Fruit fly (Drosophila melanogaster) whole organism, embryonic: ENCODE measurements around the gene CheA7a.

ENCODE experiments used
- Abd-B ChIP-seq: fragments of 200-800 bp; sonication (Bioruptor generic); optimal IDR thresholded peaks from 2 replicates; lab custom pipeline; 2018; ENCODE audit warnings: missing biosample characterization, mild to moderate bottlenecking, missing genetic modification characterization, moderate library complexity
- Adf1 ChIP-seq: fragments of 200-800 bp; sonication (Bioruptor generic); IDR thresholded peaks from 2 replicates; pipeline ENCODE4 v1.3.6; 2022; ENCODE audit warnings: missing biosample characterization, missing genetic modification characterization
- Atf6 ChIP-seq: fragments of 200-800 bp; sonication (Bioruptor generic); IDR thresholded peaks from 2 replicates; pipeline ENCODE4 v1.3.6; 2022; ENCODE audit warnings: missing biosample characterization, missing genetic modification characterization
- CG10543 ChIP-seq: fragments of 200-800 bp; sonication (Bioruptor generic); optimal IDR thresholded peaks from 3 replicates; lab custom pipeline; 2017; ENCODE audit warnings: missing biosample characterization, mild to moderate bottlenecking, missing genetic modification characterization, moderate library complexity
- CG11560 ChIP-seq: fragments of 200-800 bp; sonication (Bioruptor generic); IDR thresholded peaks from 3 replicates; pipeline ENCODE4 v1.3.6; 2022; ENCODE audit warnings: missing biosample characterization, missing genetic modification characterization
- CG12391 ChIP-seq: fragments of 200-800 bp; sonication (Bioruptor generic); optimal IDR thresholded peaks from 3 replicates; lab custom pipeline; 2018; ENCODE audit warnings: missing biosample characterization, mild to moderate bottlenecking, missing genetic modification characterization, moderate library complexity
- CG1603 ChIP-seq: fragments of 200-800 bp; sonication (Bioruptor generic); optimal IDR thresholded peaks from 2 replicates; lab custom pipeline; 2019; ENCODE audit warnings: missing biosample characterization, mild to moderate bottlenecking, missing genetic modification characterization, moderate library complexity
- CG31441 ChIP-seq: fragments of 200-800 bp; sonication (Bioruptor generic); IDR thresholded peaks from 2 replicates; pipeline ENCODE4 v1.3.6; 2022; ENCODE audit warnings: missing biosample characterization, missing genetic modification characterization
- CG34422 ChIP-seq: fragments of 200-800 bp; sonication (Bioruptor generic); IDR thresholded peaks from 3 replicates; pipeline ENCODE4 v1.3.6; 2022; ENCODE audit warnings: missing biosample characterization, missing genetic modification characterization
- CG4360 ChIP-seq: fragments of 200-800 bp; sonication (Bioruptor generic); IDR thresholded peaks from 2 replicates; pipeline ENCODE4 v1.3.6; 2022; ENCODE audit warnings: missing biosample characterization, missing genetic modification characterization
- CG4424 ChIP-seq: fragments of 200-800 bp; sonication (Bioruptor generic); optimal IDR thresholded peaks from 3 replicates; lab custom pipeline; 2016; ENCODE audit warnings: missing biosample characterization, missing genetic modification characterization
- CG6689 ChIP-seq: fragments of 200-800 bp; sonication (Bioruptor generic); IDR thresholded peaks from 2 replicates; pipeline ENCODE4 v1.3.6; 2022; ENCODE audit warnings: missing biosample characterization, missing genetic modification characterization
- CG6854 ChIP-seq: fragments of 200-800 bp; sonication (Bioruptor generic); optimal IDR thresholded peaks from 3 replicates; lab custom pipeline; 2017; ENCODE audit warnings: missing biosample characterization, mild to moderate bottlenecking, missing genetic modification characterization
- CG8388 ChIP-seq: fragments of 200-800 bp; sonication (Bioruptor generic); optimal IDR thresholded peaks from 2 replicates; lab custom pipeline; 2019; ENCODE audit warnings: missing biosample characterization, mild to moderate bottlenecking, missing genetic modification characterization, moderate library complexity
- CG9932 ChIP-seq: fragments of 200-800 bp; sonication (Bioruptor generic); IDR thresholded peaks from 2 replicates; pipeline ENCODE4 v1.3.6; 2022; ENCODE audit warnings: missing biosample characterization, missing genetic modification characterization
- Dad ChIP-seq: fragments of 200-800 bp; sonication (Bioruptor generic); optimal IDR thresholded peaks from 3 replicates; lab custom pipeline; 2016; ENCODE audit warnings: missing biosample characterization, missing genetic modification characterization
- Dip3 ChIP-seq: fragments of 200-800 bp; sonication (Bioruptor generic); optimal IDR thresholded peaks from 3 replicates; lab custom pipeline; 2016; ENCODE audit warnings: missing biosample characterization, missing genetic modification characterization
- Ets65A ChIP-seq: fragments of 200-800 bp; sonication (Bioruptor generic); peaks from one replicate; lab custom pipeline; 2016; ENCODE audit warnings: missing biosample characterization, missing genetic modification characterization
- Hr78 ChIP-seq, 2 experiments: fragments of 200-800 bp in 1 of 2; fragments of >200 bp in 1 of 2; sonication (Bioruptor generic) in 1 of 2; optimal IDR thresholded peaks; 2 replicates each; lab custom pipeline; 2017 to 2019; ENCODE audit warnings: missing biosample characterization in 2 of 2, missing genetic modification characterization in 2 of 2, mild to moderate bottlenecking in 1 of 2, moderate library complexity in 1 of 2
- Mad ChIP-seq: fragments of 200-800 bp; sonication (Bioruptor generic); optimal IDR thresholded peaks from 2 replicates; lab custom pipeline; 2016; ENCODE audit warnings: missing biosample characterization, missing genetic modification characterization
- NC2β ChIP-seq: fragments of 200-800 bp; sonication (Bioruptor generic); optimal IDR thresholded peaks from 2 replicates; lab custom pipeline; 2016; ENCODE audit warnings: missing biosample characterization, missing genetic modification characterization
- Nf-YA ChIP-seq: fragments of 200-800 bp; sonication (Bioruptor generic); IDR thresholded peaks from 2 replicates; pipeline ENCODE4 v1.3.6; 2022; ENCODE audit warnings: missing biosample characterization, missing genetic modification characterization
- Oli ChIP-seq: fragments of 200-800 bp; sonication (Bioruptor generic); optimal IDR thresholded peaks from 2 replicates; lab custom pipeline; 2018; ENCODE audit warnings: missing biosample characterization, mild to moderate bottlenecking, missing genetic modification characterization, moderate library complexity
- Opbp ChIP-seq: fragments of 200-800 bp; sonication (Bioruptor generic); IDR thresholded peaks from 3 replicates; pipeline ENCODE4 v1.3.6; 2022; ENCODE audit warnings: missing biosample characterization, missing genetic modification characterization; ENCODE audit not compliant: partially characterized antibody
- Sox102F ChIP-seq: fragments of 200-800 bp; sonication (Bioruptor generic); optimal IDR thresholded peaks from 2 replicates; lab custom pipeline; 2018; ENCODE audit warnings: missing biosample characterization, mild to moderate bottlenecking, missing genetic modification characterization, moderate library complexity
- Xbp1 ChIP-seq: fragments of 200-800 bp; sonication (Bioruptor generic); optimal IDR thresholded peaks from 3 replicates; lab custom pipeline; 2016; ENCODE audit warnings: missing biosample characterization, mild to moderate bottlenecking, missing genetic modification characterization
- Xrp1 ChIP-seq: fragments of 200-800 bp; sonication (Bioruptor generic); IDR thresholded peaks from 2 replicates; pipeline ENCODE4 v1.3.6; 2022; ENCODE audit warnings: missing biosample characterization, missing genetic modification characterization
- al ChIP-seq: fragments of 200-800 bp; sonication (Bioruptor generic); IDR thresholded peaks from 2 replicates; pipeline ENCODE4 v1.3.6; 2022; ENCODE audit warnings: missing biosample characterization, missing genetic modification characterization
- aop ChIP-seq: fragments of 200-800 bp; sonication (Bioruptor generic); IDR thresholded peaks from 2 replicates; pipeline ENCODE4 v1.3.6; 2022; ENCODE audit warnings: missing biosample characterization, missing genetic modification characterization
- az2 ChIP-seq: fragments of 200-800 bp; sonication (Bioruptor generic); optimal IDR thresholded peaks from 3 replicates; lab custom pipeline; 2016; ENCODE audit warnings: missing biosample characterization, missing genetic modification characterization
- bsh ChIP-seq, 2 experiments: fragments of 200-800 bp; sonication (Bioruptor generic); optimal IDR thresholded peaks; 2 replicates each; lab custom pipeline; 2017 to 2018; ENCODE audit warnings: mild to moderate bottlenecking in 2 of 2, missing biosample characterization in 2 of 2, missing genetic modification characterization in 2 of 2, moderate library complexity in 1 of 2
- caup ChIP-seq: fragments of 200-800 bp; sonication (Bioruptor generic); optimal IDR thresholded peaks from 3 replicates; lab custom pipeline; 2017; ENCODE audit warnings: missing biosample characterization, mild to moderate bottlenecking, missing genetic modification characterization, moderate library complexity; ENCODE audit not compliant: severe bottlenecking
- chm ChIP-seq: fragments of 200-800 bp; sonication (Bioruptor generic); IDR thresholded peaks from 2 replicates; pipeline ENCODE4 v1.3.6; 2022; ENCODE audit warnings: missing biosample characterization, missing genetic modification characterization
- crp ChIP-seq, 2 experiments: fragments of 200-800 bp; sonication (Bioruptor generic); optimal IDR thresholded peaks; 2 replicates in 1 of 2; 3 replicates in 1 of 2; lab custom pipeline; 2017; ENCODE audit warnings: missing biosample characterization in 2 of 2, missing genetic modification characterization in 2 of 2, mild to moderate bottlenecking in 1 of 2, moderate library complexity in 1 of 2
- dmrt11E ChIP-seq: fragments of 200-800 bp; sonication (Bioruptor generic); optimal IDR thresholded peaks from 3 replicates; lab custom pipeline; 2018; ENCODE audit warnings: missing biosample characterization, mild to moderate bottlenecking, missing genetic modification characterization, moderate library complexity
- dmrt99B ChIP-seq: fragments of 200-800 bp; sonication (Bioruptor generic); optimal IDR thresholded peaks from 2 replicates; lab custom pipeline; 2018; ENCODE audit warnings: missing biosample characterization, mild to moderate bottlenecking, missing genetic modification characterization, moderate library complexity
- fd96Cb ChIP-seq: fragments of 200-800 bp; sonication (Bioruptor generic); optimal IDR thresholded peaks from 2 replicates; lab custom pipeline; 2018; ENCODE audit warnings: missing biosample characterization, mild to moderate bottlenecking, missing genetic modification characterization, moderate library complexity
- gem ChIP-seq: fragments of 200-800 bp; sonication (Bioruptor generic); optimal IDR thresholded peaks from 2 replicates; lab custom pipeline; 2019; ENCODE audit warnings: missing biosample characterization, mild to moderate bottlenecking, missing genetic modification characterization, moderate library complexity
- ken ChIP-seq: fragments of 200-800 bp; sonication (Bioruptor generic); IDR thresholded peaks from 3 replicates; pipeline ENCODE4 v1.3.6; 2022; ENCODE audit warnings: missing biosample characterization, missing genetic modification characterization
- lab ChIP-seq: fragments of 200-800 bp; sonication (Bioruptor generic); optimal IDR thresholded peaks from 3 replicates; lab custom pipeline; 2017; ENCODE audit warnings: missing biosample characterization, missing genetic modification characterization, mild to moderate bottlenecking, moderate library complexity, missing genetic modification reagents
- lilli ChIP-seq: fragments of 200-800 bp; sonication (Bioruptor generic); optimal IDR thresholded peaks from 3 replicates; lab custom pipeline; 2016; ENCODE audit warnings: missing biosample characterization, missing genetic modification characterization
- lmd ChIP-seq: fragments of 200-800 bp; sonication (Bioruptor generic); IDR thresholded peaks from 2 replicates; pipeline ENCODE4 v1.3.6; 2022; ENCODE audit warnings: missing biosample characterization, missing genetic modification characterization
- nmo ChIP-seq: fragments of 200-800 bp; sonication (Bioruptor generic); optimal IDR thresholded peaks from 2 replicates; lab custom pipeline; 2018; ENCODE audit warnings: missing biosample characterization, mild to moderate bottlenecking, missing genetic modification characterization, moderate library complexity
- pnt ChIP-seq: fragments of 200-800 bp; sonication (Bioruptor generic); optimal IDR thresholded peaks from 3 replicates; lab custom pipeline; 2016; ENCODE audit warnings: missing biosample characterization, missing genetic modification characterization
- prd ChIP-seq, 3 experiments: fragments of >200 bp in 2 of 3; fragments of 200-800 bp in 1 of 3; sonication (Bioruptor generic) in 1 of 3; optimal IDR thresholded peaks in 2 of 3; IDR thresholded peaks in 1 of 3; 2 replicates in 2 of 3; 3 replicates in 1 of 3; pipeline versions ENCODE4 v1.3.6 to Lab custom; 2017 to 2022; ENCODE audit warnings: missing biosample characterization in 1 of 3, missing genetic modification characterization in 1 of 3
- psq ChIP-seq: fragments of 200-800 bp; sonication (Bioruptor generic); optimal IDR thresholded peaks from 2 replicates; lab custom pipeline; 2017; ENCODE audit warnings: missing biosample characterization, missing genetic modification characterization
- sens ChIP-seq: fragments of 200-800 bp; sonication (Bioruptor generic); peaks from one replicate; lab custom pipeline; 2016; ENCODE audit warnings: missing biosample characterization, missing genetic modification characterization
- stc ChIP-seq: fragments of 200-800 bp; sonication (Bioruptor generic); IDR thresholded peaks from 2 replicates; pipeline ENCODE4 v1.3.6; 2022; ENCODE audit warnings: missing biosample characterization, missing genetic modification characterization
- vfl ChIP-seq: fragments of 200-800 bp; sonication (Bioruptor generic); optimal IDR thresholded peaks from 2 replicates; lab custom pipeline; 2016; ENCODE audit warnings: missing biosample characterization, missing genetic modification characterization

Gene CheA7a

DNA sequence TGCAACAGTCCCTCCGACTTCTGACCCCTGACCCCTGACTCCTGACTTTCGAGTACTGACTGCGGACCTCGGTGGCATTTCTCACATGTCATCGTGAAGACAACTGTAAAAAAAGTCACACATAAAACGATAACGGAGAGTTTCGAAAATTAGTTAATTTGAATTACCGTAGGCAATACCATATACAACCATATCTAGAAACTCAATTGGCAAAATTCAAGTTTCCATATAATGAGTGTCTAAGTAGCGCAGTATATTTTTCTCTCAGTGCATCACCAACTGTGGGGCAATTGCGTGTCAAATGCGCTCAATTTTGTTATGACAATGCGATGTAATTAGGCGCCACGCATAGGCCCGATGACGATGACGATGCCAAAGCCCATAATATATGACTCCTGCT is 37.1 kb downstream of the CheA7a start:
- TF ChIP-seq psq (GFP tag; lab: Kevin White, UChicago) (no peak), Dip3 (no peak), CG31441 (peak; percentile 24; the same call in 1 of the 2 replicates), CG4360 (GFP tag; lab: Robert Waterston, UW) (no peak), Abd-B (GFP tag; lab: Kevin White, UChicago) (no peak), Ets65A (GFP tag; lab: Kevin White, UChicago) (peak; percentile 61), Xrp1 (GFP tag; lab: Robert Waterston, UW) (peak; percentile 54; the same call in 1 of the 2 replicates), CG9932 (0 out of 2 replicates have a peak, but pooled peaks have one; percentile 17), Opbp (GFP tag; lab: Robert Waterston, UW) (no peak), sens (GFP tag; lab: Kevin White, UChicago) (peak; percentile 84), caup (GFP tag; lab: Kevin White, UChicago) (no peak), chm (GFP tag; lab: Robert Waterston, UW) (no peak), CG12391 (peak; percentile 13), CG10543 (GFP tag; lab: Kevin White, UChicago) (no peak), ken (GFP tag; lab: Robert Waterston, UW) (0 out of 3 replicates have a peak, but pooled peaks have one; percentile 4), Xbp1 (GFP tag; lab: Kevin White, UChicago) (peak; percentile 12), CG1603 (peak; percentile 43), gem (tag; lab: Kevin White, UChicago) (peak; percentile 47), CG34422 (GFP tag; lab: Robert Waterston, UW) (no peak), fd96Cb (peak; percentile 17), CG6689 (GFP tag; lab: Robert Waterston, UW) (peak; percentile 37; the same call in 1 of the 2 replicates), CG4424 (no peak), al (GFP tag; lab: Robert Waterston, UW) (no peak), stc (GFP tag; lab: Robert Waterston, UW) (no peak), CG11560 (no peak), az2 (GFP tag; lab: Kevin White, UChicago) (peak; percentile 15), dmrt99B (peak; percentile 35), pnt (GFP tag; lab: Kevin White, UChicago) (peak; percentile 22), Sox102F (peak; percentile 12), prd (optimal IDR thresholded peaks at IDR 0.05; lab: Kevin White, UChicago) (no peak), prd (GFP tag; IDR thresholded peaks at IDR 0.05; lab: Robert Waterston, UW) (no peak; the same call in 2 of the 3 replicates), Hr78 (GFP tag; optimal IDR thresholded peaks at IDR 0.05; lab: Kevin White, UChicago) (peak in 1 of 2 experiments; percentile 18), lmd (GFP tag; lab: Robert Waterston, UW) (peak; percentile 8; the same call in 1 of the 2 replicates), Oli (tag; lab: Kevin White, UChicago) (peak; percentile 12), dmrt11E (tag; lab: Kevin White, UChicago) (peak; percentile 37)
- TF ChIP-seq, all 482 proteins: peak for 20

DNA sequence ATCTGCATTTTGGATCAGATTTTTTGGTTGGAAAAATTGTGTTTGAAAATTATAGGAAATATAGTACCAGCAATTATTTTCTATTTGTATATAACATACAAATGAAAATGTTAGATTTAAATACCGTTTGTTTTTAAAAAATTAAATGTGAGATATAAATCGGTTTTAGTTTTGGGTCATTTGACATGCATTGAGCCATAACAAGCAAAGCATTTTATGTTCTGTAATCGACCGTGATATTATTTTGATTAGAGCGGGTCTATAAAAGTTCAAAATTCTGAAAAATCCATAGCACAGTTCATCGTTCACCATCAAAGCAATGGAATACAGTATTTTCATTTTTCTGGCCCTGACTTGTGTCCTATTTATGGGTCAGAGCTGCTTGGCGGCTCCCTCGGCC is 39.0 kb downstream of the CheA7a start, which contains the start of gene CG34337:
CG34337 (plus strand) TSS at position 301 of the 400 bp plus-strand sequence.
- TF ChIP-seq sens (GFP tag; lab: Kevin White, UChicago) (peak; percentile 1), Adf1 (GFP tag; lab: Robert Waterston, UW) (no peak), bsh (GFP tag; optimal IDR thresholded peaks at IDR 0.05; lab: Kevin White, UChicago) (no peak), NC2β (GFP tag; lab: Kevin White, UChicago) (no peak)

DNA sequence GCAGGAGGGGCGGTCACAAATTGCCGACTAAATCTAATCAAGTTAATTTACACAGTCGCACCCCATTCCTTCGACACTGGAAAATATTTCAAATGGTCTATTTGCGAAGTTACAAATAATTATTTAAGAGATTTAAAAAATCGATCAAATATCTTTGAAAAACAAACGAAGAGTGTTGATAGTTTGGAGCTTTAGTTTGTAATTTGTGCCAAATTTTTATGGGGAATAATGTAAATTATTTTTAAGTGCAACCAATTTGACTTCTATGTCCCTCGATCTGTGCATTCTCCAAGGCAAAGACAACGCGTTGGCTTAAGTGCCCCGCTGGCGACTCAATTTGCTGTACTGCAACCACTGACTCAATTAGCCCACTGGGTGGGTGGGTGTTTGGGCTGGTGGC is 39.9 kb downstream of the CheA7a start:
- no peak for TF ChIP-seq Mad
- peak; percentile 76 for TF ChIP-seq sens (GFP tag; lab: Kevin White, UChicago)
- no peak for TF ChIP-seq vfl
- TF ChIP-seq gem (tag; lab: Kevin White, UChicago): peak; percentile 11
- TF ChIP-seq CG8388 (GFP tag; lab: Kevin White, UChicago): no peak
- no peak for TF ChIP-seq CG4360 (GFP tag; lab: Robert Waterston, UW)
- TF ChIP-seq Nf-YA (GFP tag; lab: Robert Waterston, UW): no peak
- no peak for TF ChIP-seq Dad (GFP tag; lab: Kevin White, UChicago)
- no peak for TF ChIP-seq aop (GFP tag; lab: Robert Waterston, UW)
- no peak for TF ChIP-seq CG6854
- no peak for TF ChIP-seq Atf6 (GFP tag; lab: Robert Waterston, UW)
- peak; percentile 70 for TF ChIP-seq nmo (GFP tag; lab: Kevin White, UChicago)
- TF ChIP-seq lab (GFP tag; lab: Kevin White, UChicago): no peak
- TF ChIP-seq lilli (GFP tag; lab: Kevin White, UChicago): no peak
- no peak for TF ChIP-seq crp (GFP tag; optimal IDR thresholded peaks at IDR 0.05; lab: Kevin White, UChicago)
